Fruit fly (Drosophila melanogaster) S2 (cell line): Measurements from ENCODE around the gene sty.

Source experiments
- CG8478 ChIP-seq: fragments of >200 bp; optimal IDR thresholded peaks from 2 replicates; lab custom pipeline; 2018
- CTCF ChIP-seq, 2 experiments: fragments of >200 bp; optimal IDR thresholded peaks; 2 replicates each; lab custom pipeline; 2018

DNA sequence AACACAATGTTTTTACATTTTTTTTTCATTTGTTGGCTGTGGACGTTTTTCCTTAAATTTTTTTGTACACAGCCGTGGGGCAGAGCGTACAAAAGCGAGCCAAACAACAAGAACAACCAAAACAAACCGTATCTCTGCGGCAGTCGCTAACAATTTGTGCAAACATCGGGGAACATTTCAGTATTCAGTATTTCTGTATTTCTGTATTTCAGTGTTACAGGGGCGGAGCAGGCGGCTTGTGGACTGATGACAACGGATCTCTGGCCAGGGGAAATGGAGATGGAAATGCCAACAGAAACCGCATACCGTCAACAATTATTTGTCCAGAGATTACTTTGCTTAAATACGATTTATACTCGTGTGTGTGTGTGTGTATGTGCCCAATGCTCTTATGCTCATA lies 34.2 kb downstream of the sty start:
- no peak for TF ChIP-seq CTCF (optimal IDR thresholded peaks at IDR 0.05; lab: Kevin White, UChicago)
- no peak for TF ChIP-seq CG8478 (lab: Kevin White, UChicago)
